Fruit fly (Drosophila melanogaster): ENCODE results near the gene Edem1.
A peak's percentile ranks its signal among the peaks of the same experiment; 100 is the strongest.

The Edem1 gene

dm6 chrX:1951391-1952066, 42.9 kb upstream of the Edem1 start (continued):
- TF ChIP-seq CG3995 (GFP tag; optimal IDR thresholded peaks at IDR 0.05) (peak; percentile 72), ap (GFP tag; IDR thresholded peaks at IDR 0.05) (peak; percentile 93), chn (GFP tag; optimal IDR thresholded peaks at IDR 0.05) (peak; percentile 95), nom (GFP tag; optimal IDR thresholded peaks at IDR 0.05) (peak; percentile 99), CG1603 (tag; optimal IDR thresholded peaks at IDR 0.05) (peak; percentile 98), tup (GFP tag; optimal IDR thresholded peaks at IDR 0.05) (peak; percentile 95), bigmax (GFP tag; optimal IDR thresholded peaks at IDR 0.05) (peak; percentile 73), peb (GFP tag; IDR thresholded peaks at IDR 0.05) (peak; percentile 87), CG10979 (tag; optimal IDR thresholded peaks at IDR 0.05) (peak; percentile 97), inv (GFP tag; IDR thresholded peaks at IDR 0.05; ENCODE audit: partially characterized antibody) (no peak), CG3065 (GFP tag; optimal IDR thresholded peaks at IDR 0.05) (peak; percentile 92), CG12391 (tag; optimal IDR thresholded peaks at IDR 0.05) (peak; percentile 96), CG6175 (GFP tag; IDR thresholded peaks at IDR 0.05) (peak; percentile 68; the same call in 1 of the 3 replicates), BtbVII (GFP tag; optimal IDR thresholded peaks at IDR 0.05) (peak; percentile 94), Dfd (GFP tag; optimal IDR thresholded peaks at IDR 0.05) (no peak), CG2202 (tag; optimal IDR thresholded peaks at IDR 0.05) (peak; percentile 92), C15 (GFP tag; IDR thresholded peaks at IDR 0.05) (peak; percentile 87; the same call in 2 of the 3 replicates), CG4282 (GFP tag; optimal IDR thresholded peaks at IDR 0.05) (peak; percentile 87), CG2678 (tag; optimal IDR thresholded peaks at IDR 0.05) (peak; percentile 97), cas (GFP tag; IDR thresholded peaks at IDR 0.05) (peak; percentile 79), pfk (GFP tag; optimal IDR thresholded peaks at IDR 0.05) (peak; percentile 54), D19A (tag; optimal IDR thresholded peaks at IDR 0.05) (peak; percentile 92), CG18599 (GFP tag; optimal IDR thresholded peaks at IDR 0.05) (peak; percentile 98), gsb (GFP tag; IDR thresholded peaks at IDR 0.05) (peak; percentile 68), HmgZ (tag; optimal IDR thresholded peaks at IDR 0.05) (peak; percentile 95), gro (GFP tag; optimal IDR thresholded peaks at IDR 0.05) (peak; percentile 95), CG12071 (GFP tag; optimal IDR thresholded peaks at IDR 0.05) (peak; percentile 98), CG3847 (GFP tag; IDR thresholded peaks at IDR 0.05) (peak; percentile 88), gem (tag; optimal IDR thresholded peaks at IDR 0.05) (peak; percentile 96), CG13123 (GFP tag; optimal IDR thresholded peaks at IDR 0.05) (peak; percentile 92), ken (GFP tag; IDR thresholded peaks at IDR 0.05) (peak; percentile 93), slbo (GFP tag; IDR thresholded peaks at IDR 0.05) (peak; percentile 92), aop (GFP tag; IDR thresholded peaks at IDR 0.05) (peak; percentile 78), nerfin-2 (GFP tag; IDR thresholded peaks at IDR 0.05; ENCODE audit: partially characterized antibody) (no peak), CG9876 (GFP tag; optimal IDR thresholded peaks at IDR 0.05) (peak; percentile 89), gsb-n (tag; optimal IDR thresholded peaks at IDR 0.05) (peak; percentile 95), CG17802 (tag; optimal IDR thresholded peaks at IDR 0.05) (peak; percentile 88), Dip2 (GFP tag; IDR thresholded peaks at IDR 0.05) (no peak), br (optimal IDR thresholded peaks at IDR 0.05) (no peak), CG32767 (GFP tag; IDR thresholded peaks at IDR 0.05) (peak; percentile 91), unpg (GFP tag; optimal IDR thresholded peaks at IDR 0.05) (peak; percentile 97), jing (GFP tag; optimal IDR thresholded peaks at IDR 0.05) (peak; percentile 94), scrt (GFP tag; optimal IDR thresholded peaks at IDR 0.05) (peak; percentile 93), Chrac-16 (GFP tag; optimal IDR thresholded peaks at IDR 0.05) (peak; percentile 95), CG7372 (GFP tag; IDR thresholded peaks at IDR 0.05) (peak; percentile 76), slou (GFP tag; optimal IDR thresholded peaks at IDR 0.05) (peak; percentile 80), cwo (GFP tag; optimal IDR thresholded peaks at IDR 0.05) (peak; percentile 93), dm (GFP tag; optimal IDR thresholded peaks at IDR 0.05) (peak; percentile 88), Hey (tag; optimal IDR thresholded peaks at IDR 0.05) (peak; percentile 79), YL-1 (GFP tag; optimal IDR thresholded peaks at IDR 0.05) (peak; percentile 65)
